Worm (Caenorhabditis elegans) whole organism, young adult: Measurements from ENCODE around the gene bath-30.

Experiments
- B0261.1 ChIP-seq: sonication (generic microtip); optimal IDR thresholded peaks from 2 replicates; lab custom pipeline; 2016; ENCODE audit warnings: mild to moderate bottlenecking, missing genetic modification characterization, moderate library complexity, missing compliant biosample characterization
- B0336.3 ChIP-seq: fragments of 200-800 bp; sonication (Bioruptor generic); IDR thresholded peaks from 2 replicates; pipeline ENCODE4 v1.3.6; 2022; ENCODE audit warnings: missing genetic modification characterization, missing compliant biosample characterization
- F37B4.10 ChIP-seq: fragments of 200-800 bp; sonication (Bioruptor generic); IDR thresholded peaks from 2 replicates; pipeline ENCODE4 v1.3.6; 2022; ENCODE audit warnings: missing genetic modification characterization, missing compliant biosample characterization
- F55B11.4 ChIP-seq: sonication (generic microtip); optimal IDR thresholded peaks from 2 replicates; lab custom pipeline; 2016; ENCODE audit warnings: missing compliant biosample characterization, missing genetic modification characterization, borderline replicate concordance; ENCODE audit not compliant: insufficient read depth
- Y95B8A.8 ChIP-seq: fragments of 200-800 bp; sonication (Bioruptor generic); IDR thresholded peaks from 2 replicates; pipeline ENCODE4 v1.3.6; 2022; ENCODE audit warnings: missing genetic modification reagents, missing genetic modification characterization, missing compliant biosample characterization
- akir-1 ChIP-seq: fragments of 200-800 bp; sonication (Bioruptor generic); optimal IDR thresholded peaks from 2 replicates; lab custom pipeline; 2018; ENCODE audit warnings: mild to moderate bottlenecking, missing genetic modification characterization, moderate library complexity, missing compliant biosample characterization
- aptf-2 ChIP-seq: fragments of 200-800 bp; sonication (Bioruptor generic); conservative IDR thresholded peaks from 2 replicates; pipeline ENCODE4 v1.3.6; 2022; ENCODE audit warnings: missing genetic modification reagents, missing genetic modification characterization, missing compliant biosample characterization
- atf-7 ChIP-seq: sonication (generic microtip); optimal IDR thresholded peaks from 2 replicates; lab custom pipeline; 2017; ENCODE audit warnings: mild to moderate bottlenecking, missing genetic modification characterization, missing compliant biosample characterization
- bed-1 ChIP-seq: fragments of 200-800 bp; sonication (Bioruptor generic); IDR thresholded peaks from 2 replicates; pipeline ENCODE4 v1.3.6; 2022; ENCODE audit warnings: missing genetic modification reagents, missing genetic modification characterization, missing compliant biosample characterization
- bed-2 ChIP-seq: fragments of 200-800 bp; sonication (Bioruptor generic); IDR thresholded peaks from 2 replicates; pipeline ENCODE4 v1.3.6; 2022; ENCODE audit warnings: missing genetic modification reagents, missing genetic modification characterization, missing compliant biosample characterization
- cebp-2 ChIP-seq: fragments of 200-800 bp; sonication (Bioruptor generic); IDR thresholded peaks from 2 replicates; pipeline ENCODE4 v1.3.6; 2022; ENCODE audit warnings: missing genetic modification characterization, missing compliant biosample characterization
- ceh-27 ChIP-seq: fragments of 200-800 bp; sonication (Bioruptor generic); optimal IDR thresholded peaks from 2 replicates; lab custom pipeline; 2018; ENCODE audit warnings: mild to moderate bottlenecking, missing genetic modification characterization, moderate library complexity, missing compliant biosample characterization
- ceh-40 ChIP-seq: fragments of 200-800 bp; sonication (Bioruptor generic); IDR thresholded peaks from 2 replicates; pipeline ENCODE4 v1.3.6; 2022; ENCODE audit warnings: missing genetic modification characterization, missing compliant biosample characterization
- ceh-79 ChIP-seq: sonication (generic microtip); optimal IDR thresholded peaks from 2 replicates; lab custom pipeline; 2017; ENCODE audit warnings: mild to moderate bottlenecking, missing genetic modification characterization, missing compliant biosample characterization
- die-1 ChIP-seq: sonication (generic microtip); optimal IDR thresholded peaks from 2 replicates; lab custom pipeline; 2016; ENCODE audit warnings: missing genotype, mild to moderate bottlenecking, missing genetic modification characterization, missing compliant biosample characterization
- dox-1 ChIP-seq: fragments of 200-800 bp; sonication (Bioruptor generic); IDR thresholded peaks from 2 replicates; pipeline ENCODE4 v1.3.6; 2022; ENCODE audit warnings: missing genetic modification reagents, missing genetic modification characterization, missing compliant biosample characterization
- dpff-1 ChIP-seq: sonication (generic microtip); optimal IDR thresholded peaks from 2 replicates; lab custom pipeline; 2017; ENCODE audit warnings: mild to moderate bottlenecking, missing genetic modification characterization, missing compliant biosample characterization
- dpl-1 ChIP-seq: fragments of 150-350 bp; optimal IDR thresholded peaks from 2 replicates; lab custom pipeline; 2014; ENCODE audit warnings: missing biosample characterization, missing genetic modification reagents, missing genetic modification characterization
- efl-1 ChIP-seq: fragments of 150-350 bp; optimal IDR thresholded peaks from 2 replicates; lab custom pipeline; 2014; ENCODE audit warnings: missing biosample characterization, missing genetic modification reagents, missing genetic modification characterization
- gei-17 ChIP-seq: fragments of 200-800 bp; sonication (Bioruptor generic); optimal IDR thresholded peaks from 2 replicates; lab custom pipeline; 2018; ENCODE audit warnings: mild to moderate bottlenecking, missing genetic modification characterization, missing compliant biosample characterization
- him-1 ChIP-seq: sonication (generic microtip); optimal IDR thresholded peaks from 2 replicates; lab custom pipeline; 2016; ENCODE audit warnings: missing genotype, missing genetic modification reagents, missing genetic modification characterization, missing compliant biosample characterization
- hmg-20 ChIP-seq: fragments of 200-800 bp; sonication (Bioruptor generic); IDR thresholded peaks from 2 replicates; pipeline ENCODE4 v1.3.6; 2022; ENCODE audit warnings: missing genetic modification reagents, missing genetic modification characterization, missing compliant biosample characterization
- lin-26 ChIP-seq: fragments of 200-800 bp; sonication (Bioruptor generic); IDR thresholded peaks from 2 replicates; pipeline ENCODE4 v1.3.6; 2022; ENCODE audit warnings: missing genetic modification reagents, missing genetic modification characterization, missing compliant biosample characterization
- madf-10 ChIP-seq: sonication (generic microtip); optimal IDR thresholded peaks from 2 replicates; lab custom pipeline; 2016; ENCODE audit warnings: mild to moderate bottlenecking, missing genetic modification characterization, missing compliant biosample characterization
- nfya-1 ChIP-seq: sonication (generic microtip); optimal IDR thresholded peaks from 2 replicates; lab custom pipeline; 2017; ENCODE audit warnings: antibody characterized with exemption, missing compliant biosample characterization, missing genetic modification characterization, borderline replicate concordance; ENCODE audit not compliant: insufficient read depth
- nfya-2 ChIP-seq: fragments of 200-800 bp; sonication (Bioruptor generic); IDR thresholded peaks from 2 replicates; pipeline ENCODE4 v1.3.6; 2022; ENCODE audit warnings: missing genetic modification reagents, missing genetic modification characterization, missing compliant biosample characterization
- nhr-179 ChIP-seq: sonication (generic microtip); optimal IDR thresholded peaks from 2 replicates; lab custom pipeline; 2016; ENCODE audit warnings: mild to moderate bottlenecking, missing genetic modification characterization, missing compliant biosample characterization
- nhr-80 ChIP-seq: sonication (generic microtip); optimal IDR thresholded peaks from 2 replicates; lab custom pipeline; 2016; ENCODE audit warnings: missing genetic modification characterization, missing compliant biosample characterization
- rec-8 ChIP-seq, 2 experiments: sonication (generic microtip); optimal IDR thresholded peaks; 2 replicates each; lab custom pipeline; 2016; ENCODE audit warnings: mild to moderate bottlenecking in 2 of 2, missing genetic modification characterization in 2 of 2, missing genetic modification reagents in 2 of 2, missing genotype in 2 of 2, missing biosample characterization in 1 of 2, missing compliant biosample characterization in 1 of 2, moderate library complexity in 1 of 2
- repo-1 ChIP-seq: sonication (generic microtip); optimal IDR thresholded peaks from 2 replicates; lab custom pipeline; 2017; ENCODE audit warnings: mild to moderate bottlenecking, missing genetic modification characterization, missing compliant biosample characterization
- rpc-1 ChIP-seq, 2 experiments: fragments of 150-350 bp in 1 of 2; sonication (generic microtip) in 1 of 2; optimal IDR thresholded peaks; 2 replicates each; lab custom pipeline; 2014 to 2018; ENCODE audit warnings: missing biosample characterization in 1 of 2, missing genetic modification characterization in 1 of 2, missing genetic modification reagents in 1 of 2, missing genotype in 1 of 2
- sdz-38 ChIP-seq: sonication (generic microtip); optimal IDR thresholded peaks from 2 replicates; lab custom pipeline; 2016; ENCODE audit warnings: missing genotype, missing genetic modification characterization, missing compliant biosample characterization
- snpc-1.1 ChIP-seq: sonication (generic microtip); optimal IDR thresholded peaks from 2 replicates; lab custom pipeline; 2017; ENCODE audit warnings: missing genetic modification characterization, mild to moderate bottlenecking, missing compliant biosample characterization, antibody characterized with exemption, moderate library complexity, missing genotype, missing genetic modification reagents; ENCODE audit not compliant: insufficient read depth
- tbx-9 ChIP-seq: sonication (generic microtip); optimal IDR thresholded peaks from 2 replicates; lab custom pipeline; 2016; ENCODE audit warnings: borderline replicate concordance, missing genetic modification characterization, inconsistent platforms, missing compliant biosample characterization
- unc-62 ChIP-seq: fragments of 150-350 bp; optimal IDR thresholded peaks from 2 replicates; lab custom pipeline; 2014; ENCODE audit warnings: missing biosample characterization, missing genetic modification reagents, missing genetic modification characterization
- zim-3 ChIP-seq: sonication (generic microtip); optimal IDR thresholded peaks from 2 replicates; lab custom pipeline; 2017; ENCODE audit warnings: mild to moderate bottlenecking, missing genetic modification characterization, moderate library complexity, missing compliant biosample characterization
- ztf-26 ChIP-seq: sonication (generic microtip); optimal IDR thresholded peaks from 2 replicates; lab custom pipeline; 2017; ENCODE audit warnings: missing genetic modification characterization, missing compliant biosample characterization
- ztf-6 ChIP-seq: fragments of 200-800 bp; sonication (Bioruptor generic); IDR thresholded peaks from 2 replicates; pipeline ENCODE4 v1.3.6; 2022; ENCODE audit warnings: missing genetic modification reagents, missing genetic modification characterization, missing compliant biosample characterization

The bath-30 gene

ce11 chrII:3323179-3323578, 23.0 kb downstream of the bath-30 start, which contains the start of gene Y46D2A.2 (continued):
- TF ChIP-seq sdz-38: no peak

- no peak for TF ChIP-seq gei-17 (GFP tag; lab: Kevin White, UChicago)
- no peak for TF ChIP-seq bed-1
- no peak for TF ChIP-seq B0261.1
- no peak for TF ChIP-seq him-1
- no peak for TF ChIP-seq atf-7 (tag; lab: Kevin White, UChicago)
- TF ChIP-seq Y95B8A.8 (GFP tag; lab: Robert Waterston, UW): no peak
- no peak for TF ChIP-seq bed-2 (GFP tag; lab: Robert Waterston, UW)
- no peak for TF ChIP-seq repo-1 (tag; lab: Kevin White, UChicago)
- TF ChIP-seq cebp-2 (GFP tag; lab: Robert Waterston, UW): no peak
- TF ChIP-seq nhr-179 (tag; lab: Kevin White, UChicago): no peak
- no peak for TF ChIP-seq nfya-1 (tag; lab: Kevin White, UChicago)
- no peak for TF ChIP-seq akir-1 (GFP tag; lab: Kevin White, UChicago)
- TF ChIP-seq B0336.3 (GFP tag; lab: Robert Waterston, UW): no peak
- TF ChIP-seq dpl-1 (GFP tag; lab: Kevin White, UChicago): no peak
- no peak for TF ChIP-seq rec-8 (tag; optimal IDR thresholded peaks at IDR 0.05; lab: Kevin White, UChicago)
- TF ChIP-seq unc-62 (GFP tag; lab: Kevin White, UChicago): no peak
- TF ChIP-seq F37B4.10 (GFP tag; lab: Robert Waterston, UW): no peak
- no peak for TF ChIP-seq ceh-40 (GFP tag; lab: Robert Waterston, UW)
- TF ChIP-seq lin-26 (GFP tag; lab: Robert Waterston, UW): no peak
- TF ChIP-seq snpc-1.1 (tag; lab: Kevin White, UChicago): no peak
These were observed 23.9 kb downstream of the bath-30 start, which contains the start of gene Y46D2A.1 for ce11 chrII:3322257-3322656. TSS of gene Y46D2A.1 (plus strand) at chrII:3322557.

ce11 chrII:3318839-3319238, 27.3 kb downstream of the bath-30 start:
- TF ChIP-seq nhr-80 (peak; percentile 29), unc-62 (GFP tag; lab: Kevin White, UChicago) (no peak)

ce11 chrII:3313442-3313841, 32.7 kb downstream of the bath-30 start, which contains the start of gene F39E9.6:
TSS of gene F39E9.6 (minus strand) at chrII:3313542.
- TF ChIP-seq dpff-1 (tag; lab: Kevin White, UChicago) (no peak), ceh-79 (tag; lab: Kevin White, UChicago) (no peak), akir-1 (GFP tag; lab: Kevin White, UChicago) (no peak), rpc-1 (optimal IDR thresholded peaks at IDR 0.05; lab: Kevin White, UChicago) (no peak), rpc-1 (tag; optimal IDR thresholded peaks at IDR 0.05; lab: Kevin White, UChicago) (no peak), Y95B8A.8 (GFP tag; lab: Robert Waterston, UW) (no peak), madf-10 (tag; lab: Kevin White, UChicago) (no peak), nhr-179 (tag; lab: Kevin White, UChicago) (no peak), dox-1 (GFP tag; lab: Robert Waterston, UW) (no peak), F55B11.4 (tag; lab: Kevin White, UChicago) (no peak), hmg-20 (GFP tag; lab: Robert Waterston, UW) (no peak), zim-3 (tag; lab: Kevin White, UChicago) (no peak), die-1 (tag; lab: Kevin White, UChicago) (no peak), cebp-2 (GFP tag; lab: Robert Waterston, UW) (no peak), tbx-9 (tag; lab: Kevin White, UChicago) (no peak), ztf-6 (GFP tag; lab: Robert Waterston, UW) (no peak), aptf-2 (GFP tag; lab: Robert Waterston, UW) (no peak), nfya-2 (GFP tag; lab: Robert Waterston, UW) (no peak), ceh-27 (GFP tag; lab: Kevin White, UChicago) (no peak), ztf-26 (tag; lab: Kevin White, UChicago) (no peak), efl-1 (no peak)
- TF ChIP-seq, all 124 proteins: peak for 0
